Worm (Caenorhabditis elegans): ENCODE data around the gene vps-32.1.
"Not testable (repeated sequence)": the region's sequence is repeated elsewhere in the genome, so short reads cannot be mapped to it uniquely, and the experiment has no call there.

- not testable (repeated sequence) for TF ChIP-seq ref-1 (GFP tag; conservative IDR thresholded peaks at IDR 0.05); tab-1 (GFP tag; IDR thresholded peaks at IDR 0.05); flt-1 (GFP tag; IDR thresholded peaks at IDR 0.05); cog-1 (tag; optimal IDR thresholded peaks at IDR 0.05)
These were observed 37.7 kb downstream of the vps-32.1 start, which contains the start of the genes F54H5.5 and F54H5.2 for ce11 chrII:6627182-6627581.
